Worm (Caenorhabditis elegans): ENCODE measurements around the gene fbxa-158.

ce11 chrII:1651804-1652203 is 30.7 kb upstream of the fbxa-158 start, which contains the start of gene fbxb-16:
- TF ChIP-seq nhr-237 (tag; optimal IDR thresholded peaks at IDR 0.05) = no peak
- no peak for TF ChIP-seq blmp-1 (tag; optimal IDR thresholded peaks at IDR 0.05)
- no peak for TF ChIP-seq lsy-2 (tag; optimal IDR thresholded peaks at IDR 0.05)
- TF ChIP-seq M03D4.4 (tag; optimal IDR thresholded peaks at IDR 0.05) = no peak
- TF ChIP-seq ces-1 (GFP tag; optimal IDR thresholded peaks at IDR 0.05) = no peak
- TF ChIP-seq ceh-43 (GFP tag; optimal IDR thresholded peaks at IDR 0.05) = no peak
- TF ChIP-seq sptf-1 (tag; optimal IDR thresholded peaks at IDR 0.05) = no peak
- TF ChIP-seq unc-62 (GFP tag; optimal IDR thresholded peaks at IDR 0.05) = no peak
- no peak for TF ChIP-seq unc-39 (tag; optimal IDR thresholded peaks at IDR 0.05)
- TF ChIP-seq mab-5 (tag; optimal IDR thresholded peaks at IDR 0.05) = no peak
- TF ChIP-seq nhr-28 (tag; optimal IDR thresholded peaks at IDR 0.05) = no peak
